Fruit fly (Drosophila melanogaster): ENCODE measurements around the gene CG34176.

CG34176 gene

DNA sequence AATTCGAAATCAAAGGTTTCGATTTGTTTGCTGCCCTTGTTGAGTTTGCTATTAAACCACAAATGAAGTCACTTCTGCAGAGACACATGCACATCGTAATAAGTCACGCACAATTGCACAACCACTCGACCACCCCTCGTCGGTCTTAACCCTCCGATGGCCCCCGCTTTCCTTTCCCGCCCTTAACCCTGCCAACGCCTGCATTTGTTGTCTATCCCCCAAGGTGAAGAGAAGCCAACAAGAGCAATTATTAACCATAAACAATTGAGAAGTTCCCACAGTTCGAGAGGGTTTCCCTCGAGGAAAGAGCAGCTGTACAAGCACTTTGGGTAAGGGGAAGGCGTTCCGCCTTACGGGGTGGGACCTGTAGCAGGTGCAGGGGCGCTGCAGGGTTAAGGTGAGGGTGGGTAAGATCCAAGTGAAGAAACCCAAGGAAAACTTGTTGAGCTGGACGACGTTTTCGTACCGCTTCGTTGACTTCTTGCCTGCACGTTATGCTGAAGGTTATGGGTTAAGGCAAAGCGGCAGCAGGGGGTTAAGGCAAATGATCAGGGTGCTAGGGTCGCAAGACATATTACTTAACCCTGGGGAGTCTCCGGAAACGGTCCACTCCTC is 19.5 kb downstream of the CG34176 start:
- TF ChIP-seq ovo (GFP tag; optimal IDR thresholded peaks at IDR 0.05) (no peak), CG5204 (GFP tag; optimal IDR thresholded peaks at IDR 0.05) (no peak), pad (GFP tag; optimal IDR thresholded peaks at IDR 0.05) (no peak), Hr96 (GFP tag; optimal IDR thresholded peaks at IDR 0.05) (no peak), bab1 (GFP tag; optimal IDR thresholded peaks at IDR 0.05) (no peak), Mnt (GFP tag; optimal IDR thresholded peaks at IDR 0.05) (no peak), tj (GFP tag; optimal IDR thresholded peaks at IDR 0.05) (no peak), Clk (GFP tag; optimal IDR thresholded peaks at IDR 0.05) (no peak), CG33017 (tag; optimal IDR thresholded peaks at IDR 0.05) (no peak), CG7045 (GFP tag; optimal IDR thresholded peaks at IDR 0.05) (no peak)

DNA sequence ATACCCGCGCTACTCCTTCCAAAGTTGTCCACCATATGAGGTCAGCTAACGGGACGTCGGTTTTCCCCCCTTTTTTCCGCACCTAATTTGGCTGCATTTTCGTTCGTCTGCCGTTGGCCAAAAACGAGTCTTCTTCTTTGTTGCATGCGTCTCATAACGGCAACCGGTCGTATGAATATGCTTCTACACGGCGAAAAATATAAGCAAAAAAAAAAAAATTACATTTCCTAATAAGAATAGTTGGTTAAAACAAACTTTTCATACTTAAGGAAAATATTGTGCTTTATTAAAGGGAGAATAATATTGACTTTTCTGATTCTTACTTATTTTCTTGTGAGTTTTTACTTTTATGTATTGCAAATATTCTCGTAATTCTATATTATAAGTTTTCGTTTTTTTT is 21.2 kb downstream of the CG34176 start:
- TF ChIP-seq CG5204 (GFP tag; optimal IDR thresholded peaks at IDR 0.05) = no peak

dm6 chr2L:4028026-4028425 is 24.1 kb downstream of the CG34176 start:
- TF ChIP-seq CG33017 (tag; optimal IDR thresholded peaks at IDR 0.05) = no peak
- no peak for TF ChIP-seq Mnt (GFP tag; optimal IDR thresholded peaks at IDR 0.05)
- TF ChIP-seq bab1 (GFP tag; optimal IDR thresholded peaks at IDR 0.05) = no peak
- no peak for TF ChIP-seq pad (GFP tag; optimal IDR thresholded peaks at IDR 0.05)
- no peak for TF ChIP-seq CG1620 (GFP tag; optimal IDR thresholded peaks at IDR 0.05)
- TF ChIP-seq cic (GFP tag; optimal IDR thresholded peaks at IDR 0.05) = no peak

DNA sequence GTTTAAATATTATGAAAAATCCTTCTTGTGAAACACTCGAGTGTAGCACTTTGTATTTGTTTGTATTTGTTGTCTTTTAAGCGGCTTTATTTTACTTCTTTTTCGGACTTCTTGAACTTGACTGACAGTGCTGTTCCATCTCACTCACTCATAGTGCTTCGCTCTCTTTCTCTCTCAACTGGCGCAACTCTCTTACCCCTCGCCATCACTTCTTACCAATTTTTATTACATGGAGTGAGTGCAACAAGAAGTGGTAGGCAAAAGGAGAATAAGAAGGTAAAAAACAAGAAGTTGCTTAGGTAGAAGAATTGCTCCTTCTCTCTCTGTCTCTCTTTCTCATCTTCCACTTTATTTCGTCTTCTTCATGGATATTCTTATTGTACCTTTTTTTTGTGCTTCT is 24.8 kb downstream of the CG34176 start:
- TF ChIP-seq bab1 (GFP tag; optimal IDR thresholded peaks at IDR 0.05) = no peak
- TF ChIP-seq Mnt (GFP tag; optimal IDR thresholded peaks at IDR 0.05) = no peak
- no peak for TF ChIP-seq CG33017 (tag; optimal IDR thresholded peaks at IDR 0.05)
- TF ChIP-seq cnc (optimal IDR thresholded peaks at IDR 0.05) = no peak
- no peak for TF ChIP-seq CG1620 (GFP tag; optimal IDR thresholded peaks at IDR 0.05)
- no peak for TF ChIP-seq pad (GFP tag; optimal IDR thresholded peaks at IDR 0.05)
- TF ChIP-seq Hr96 (GFP tag; optimal IDR thresholded peaks at IDR 0.05) = no peak

- TF ChIP-seq CG5204 (GFP tag; optimal IDR thresholded peaks at IDR 0.05) (peak; percentile 13), pad (GFP tag; optimal IDR thresholded peaks at IDR 0.05) (peak; percentile 90), bab1 (GFP tag; optimal IDR thresholded peaks at IDR 0.05) (no peak)
Measured at dm6 chr2L:4030236-4030943, 26.5 kb downstream of the CG34176 start.

DNA sequence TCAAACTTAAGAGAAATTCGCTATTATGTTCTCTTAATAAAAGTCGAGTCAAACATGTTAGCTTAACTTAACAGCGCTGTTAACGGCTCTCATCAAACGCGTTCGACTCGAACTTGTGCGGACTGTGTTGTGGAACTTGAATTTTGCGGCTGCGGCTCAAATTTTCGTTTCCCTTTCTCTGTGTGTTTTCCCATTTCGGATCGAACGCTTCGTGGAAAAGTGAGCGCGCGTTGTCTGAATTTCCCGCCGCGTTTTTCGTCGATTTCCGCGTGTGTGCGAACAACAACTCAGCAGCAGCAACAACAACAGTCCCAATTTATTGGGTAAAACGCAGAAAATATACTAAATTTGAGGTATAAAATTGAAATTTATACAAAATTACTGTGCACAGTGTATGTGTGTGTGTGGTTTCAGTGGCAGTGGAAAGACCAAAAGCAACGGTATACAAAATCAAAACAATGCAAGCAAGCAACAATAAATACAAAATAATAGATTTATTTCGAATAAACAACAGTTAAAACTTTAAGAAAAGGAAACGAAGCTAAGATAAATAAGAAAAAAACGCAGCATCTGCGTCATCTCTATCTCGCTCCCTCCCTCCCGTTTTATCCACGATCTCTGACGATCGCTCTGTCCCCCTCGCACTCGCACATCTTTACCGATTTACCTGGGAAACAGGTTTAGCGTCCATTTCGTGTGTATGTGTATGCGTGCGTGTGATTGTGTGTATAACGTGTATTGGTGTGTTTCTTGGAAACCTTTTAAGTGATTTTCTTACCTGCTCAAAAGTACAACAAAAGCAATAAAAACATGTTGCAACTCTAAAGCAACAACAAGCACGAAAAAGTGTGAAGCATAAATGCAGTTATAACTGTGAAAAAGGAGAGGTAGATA is 27.6 kb downstream of the CG34176 start, which contains the start of gene ed:
Gene ed (plus strand): TSS at position 175 of the 894 bp plus-strand sequence.
- TF ChIP-seq tj (GFP tag; optimal IDR thresholded peaks at IDR 0.05) = peak; percentile 29
- peak; percentile 66 for TF ChIP-seq pad (GFP tag; optimal IDR thresholded peaks at IDR 0.05)
- TF ChIP-seq CG14711 (tag; optimal IDR thresholded peaks at IDR 0.05) = no peak
- peak; percentile 7 for TF ChIP-seq Mnt (GFP tag; optimal IDR thresholded peaks at IDR 0.05)

DNA sequence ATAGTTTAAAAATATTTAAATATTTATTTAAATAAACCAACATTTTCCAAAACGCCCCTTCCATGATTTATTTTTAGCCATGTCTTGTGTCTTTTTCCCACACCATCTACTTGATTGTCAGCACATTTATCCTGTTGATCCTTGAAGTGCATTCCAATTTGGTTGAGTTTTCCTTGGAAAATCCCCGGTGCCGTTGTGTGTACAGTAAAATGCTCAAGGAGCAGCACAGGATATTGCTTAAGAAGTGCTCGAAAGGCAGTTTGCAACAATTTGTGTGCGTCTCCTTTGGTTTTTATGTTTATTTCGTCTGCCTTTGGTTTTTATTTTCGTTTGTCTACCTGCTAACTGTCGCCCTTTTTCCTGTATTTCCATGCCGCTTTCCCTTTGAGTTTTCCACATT is 30.4 kb downstream of the CG34176 start:
- no peak for TF ChIP-seq CG1620 (GFP tag; optimal IDR thresholded peaks at IDR 0.05)
- TF ChIP-seq bab1 (GFP tag; optimal IDR thresholded peaks at IDR 0.05) = no peak
- no peak for TF ChIP-seq Clk (GFP tag; optimal IDR thresholded peaks at IDR 0.05)
- no peak for TF ChIP-seq kay (GFP tag; ENCODE audit: borderline replicate concordance)
- no peak for TF ChIP-seq cnc (optimal IDR thresholded peaks at IDR 0.05)
- TF ChIP-seq Mnt (GFP tag; optimal IDR thresholded peaks at IDR 0.05) = no peak
- TF ChIP-seq Hr96 (GFP tag; optimal IDR thresholded peaks at IDR 0.05) = no peak
- TF ChIP-seq CG33017 (tag; optimal IDR thresholded peaks at IDR 0.05) = no peak
- no peak for TF ChIP-seq CG7101 (tag; optimal IDR thresholded peaks at IDR 0.05)
- no peak for TF ChIP-seq CG5204 (GFP tag; optimal IDR thresholded peaks at IDR 0.05)
- TF ChIP-seq Crg-1 (GFP tag; optimal IDR thresholded peaks at IDR 0.05) = no peak
- TF ChIP-seq CG14711 (tag; optimal IDR thresholded peaks at IDR 0.05) = no peak
- TF ChIP-seq CG11617 (GFP tag; optimal IDR thresholded peaks at IDR 0.05) = no peak
- TF ChIP-seq toe (GFP tag; optimal IDR thresholded peaks at IDR 0.05) = no peak
- no peak for TF ChIP-seq CG7045 (GFP tag; optimal IDR thresholded peaks at IDR 0.05)
- TF ChIP-seq ovo (GFP tag; optimal IDR thresholded peaks at IDR 0.05) = no peak
- no peak for TF ChIP-seq cic (GFP tag; optimal IDR thresholded peaks at IDR 0.05)
- no peak for TF ChIP-seq pad (GFP tag; optimal IDR thresholded peaks at IDR 0.05)
- TF ChIP-seq CG12768 (GFP tag; optimal IDR thresholded peaks at IDR 0.05) = no peak

All from whole organism, adult.